In the genomic region with DNA sequence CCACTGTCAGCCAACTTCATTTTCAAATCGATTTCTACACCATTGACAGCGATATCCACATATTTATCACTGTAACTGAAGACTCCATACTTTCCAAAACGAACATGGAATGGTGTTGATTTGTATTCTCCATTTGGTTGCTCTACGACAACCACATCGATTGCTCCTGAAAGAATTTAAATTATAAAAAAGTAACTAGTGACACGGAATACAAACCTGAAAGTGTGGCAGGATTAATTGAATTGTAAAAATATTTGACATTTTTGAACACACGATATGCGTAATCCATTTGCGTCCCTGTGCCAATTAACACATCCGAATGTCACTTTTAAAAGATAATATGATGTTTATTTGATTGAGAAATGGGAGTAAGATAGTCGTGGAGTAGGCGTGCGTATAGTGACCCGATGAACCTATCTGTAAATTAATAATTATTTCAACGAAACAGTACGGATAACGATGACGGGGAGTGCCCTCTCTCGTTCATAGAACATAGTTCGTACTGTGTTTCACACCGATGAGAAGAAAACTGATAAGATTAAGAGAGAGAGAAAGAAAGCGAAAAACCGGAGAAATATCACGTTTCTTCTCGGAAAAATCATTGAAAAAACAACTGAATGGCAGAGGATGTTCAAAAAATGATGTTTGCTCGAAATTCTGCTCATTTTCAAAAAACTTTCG, we compare ENCODE assay signal across 2 worm cellular contexts.
TF ChIP-seq lines count a peak whose summit lies in the region.

A gene (minus strand): TSS at position 417 of the 681 bp plus-strand sequence.

TF ChIP-seq in whole organism, L1 larva, 84 proteins besides CTCF, POLR2A, EP300 and RAD21 (continued from another document):
- peak; percentile 21 for TF ChIP-seq ztf-4 (tag; optimal IDR thresholded peaks at IDR 0.05; lab: Kevin White, UChicago)
- TF ChIP-seq lin-14 (GFP tag; optimal IDR thresholded peaks at IDR 0.05; lab: Kevin White, UChicago) = peak; percentile 11
- no peak for TF ChIP-seq unc-86 (tag; optimal IDR thresholded peaks at IDR 0.05; lab: Kevin White, UChicago)
- no peak for TF ChIP-seq egl-27 (tag; optimal IDR thresholded peaks at IDR 0.05; lab: Kevin White, UChicago)
- TF ChIP-seq egl-13 (tag; optimal IDR thresholded peaks at IDR 0.05; lab: Kevin White, UChicago) = no peak
- TF ChIP-seq fos-1 (tag; optimal IDR thresholded peaks at IDR 0.05; lab: Kevin White, UChicago) = no peak
- no peak for TF ChIP-seq isw-1 (GFP tag; IDR thresholded peaks at IDR 0.05; lab: Robert Waterston, UW)
- TF ChIP-seq efl-1 (optimal IDR thresholded peaks at IDR 0.05; lab: Kevin White, UChicago) = no peak
- peak in 1 of 2 experiments; percentile 50 for TF ChIP-seq efl-1 (GFP tag; optimal IDR thresholded peaks at IDR 0.05 in 1 of 2; lab: Kevin White, UChicago)
- TF ChIP-seq lin-15B (tag; optimal IDR thresholded peaks at IDR 0.05; lab: Kevin White, UChicago) = no peak
- no peak for TF ChIP-seq dsc-1 (tag; optimal IDR thresholded peaks at IDR 0.05; lab: Kevin White, UChicago)
- no peak for TF ChIP-seq C04F5.9 (tag; optimal IDR thresholded peaks at IDR 0.05; lab: Kevin White, UChicago)
- no peak for TF ChIP-seq unc-98 (GFP tag; IDR thresholded peaks at IDR 0.05; lab: Robert Waterston, UW)
- peak; percentile 4 for TF ChIP-seq snu-23 (GFP tag; optimal IDR thresholded peaks at IDR 0.05; lab: Kevin White, UChicago)
- TF ChIP-seq sup-37 (GFP tag; optimal IDR thresholded peaks at IDR 0.05; lab: Kevin White, UChicago) = no peak
- TF ChIP-seq ztf-11 (tag; optimal IDR thresholded peaks at IDR 0.05; lab: Kevin White, UChicago) = no peak
- TF ChIP-seq mep-1 (tag; optimal IDR thresholded peaks at IDR 0.05; lab: Kevin White, UChicago) = peak; percentile 40
- peak in 1 of 3 experiments; percentile 12 for TF ChIP-seq dpl-1 (GFP tag; optimal IDR thresholded peaks at IDR 0.05; lab: Kevin White, UChicago)
- TF ChIP-seq ceh-63 (GFP tag; optimal IDR thresholded peaks at IDR 0.05; lab: Kevin White, UChicago) = no peak
- no peak for TF ChIP-seq ceh-8 (GFP tag; optimal IDR thresholded peaks at IDR 0.05; lab: Kevin White, UChicago)
- TF ChIP-seq nhr-71 (tag; optimal IDR thresholded peaks at IDR 0.05; lab: Kevin White, UChicago) = peak; percentile 28
- TF ChIP-seq lin-39 (tag; optimal IDR thresholded peaks at IDR 0.05; lab: Kevin White, UChicago) = no peak
- TF ChIP-seq zip-4 (GFP tag; optimal IDR thresholded peaks at IDR 0.05; lab: Kevin White, UChicago) = no peak
- TF ChIP-seq lin-13 (GFP tag; optimal IDR thresholded peaks at IDR 0.05; lab: Kevin White, UChicago) = no peak
- TF ChIP-seq swsn-7 (tag; optimal IDR thresholded peaks at IDR 0.05; lab: Kevin White, UChicago) = no peak
- peak in 1 of 6 experiments; percentile 31 for TF ChIP-seq elt-3 (tag; optimal IDR thresholded peaks at IDR 0.05; lab: Kevin White, UChicago)
- TF ChIP-seq pqm-1 (tag; optimal IDR thresholded peaks at IDR 0.05; lab: Kevin White, UChicago) = no peak
- no peak for TF ChIP-seq rnt-1 (tag; optimal IDR thresholded peaks at IDR 0.05; lab: Kevin White, UChicago)
- TF ChIP-seq tbx-2 (tag; optimal IDR thresholded peaks at IDR 0.05; lab: Kevin White, UChicago) = no peak
- peak; percentile 12 for TF ChIP-seq elt-2 (tag; optimal IDR thresholded peaks at IDR 0.05; lab: Kevin White, UChicago)
- no peak for TF ChIP-seq hpl-2 (GFP tag; optimal IDR thresholded peaks at IDR 0.05; lab: Kevin White, UChicago)
- no peak for TF ChIP-seq nhr-12 (tag; optimal IDR thresholded peaks at IDR 0.05; lab: Kevin White, UChicago)
- no peak for TF ChIP-seq nhr-90 (tag; optimal IDR thresholded peaks at IDR 0.05; lab: Kevin White, UChicago; ENCODE audit: poor library complexity)
- TF ChIP-seq mab-9 (GFP tag; IDR thresholded peaks at IDR 0.05; lab: Robert Waterston, UW) = no peak
- TF ChIP-seq pag-3 (tag; optimal IDR thresholded peaks at IDR 0.05; lab: Kevin White, UChicago; ENCODE audit: borderline replicate concordance, insufficient read depth) = no peak
- TF ChIP-seq jun-1 (tag; optimal IDR thresholded peaks at IDR 0.05; lab: Kevin White, UChicago) = no peak
- no peak for TF ChIP-seq F16B12.6 (tag; optimal IDR thresholded peaks at IDR 0.05; lab: Kevin White, UChicago)
- TF ChIP-seq ces-1 (GFP tag; optimal IDR thresholded peaks at IDR 0.05; lab: Kevin White, UChicago) = no peak

TF ChIP-seq in whole organism, L4 larva, 104 proteins besides CTCF, POLR2A, EP300 and RAD21 (continued from another document):
- peak; percentile 69 for TF ChIP-seq dve-1 (tag; optimal IDR thresholded peaks at IDR 0.05; lab: Kevin White, UChicago; ENCODE audit: insufficient read depth)
- TF ChIP-seq lin-29 (GFP tag; IDR thresholded peaks at IDR 0.05; lab: Robert Waterston, UW) = no peak
- TF ChIP-seq arid-1 (GFP tag; conservative IDR thresholded peaks at IDR 0.05; lab: Robert Waterston, UW) = no peak
- peak in 1 of 2 experiments; percentile 60 for TF ChIP-seq unc-62 (GFP tag; optimal IDR thresholded peaks at IDR 0.05 in 1 of 2; lab: Kevin White, UChicago)
- no peak for TF ChIP-seq unc-62 (tag; optimal IDR thresholded peaks at IDR 0.05; lab: Kevin White, UChicago)
- TF ChIP-seq ztf-7 (tag; optimal IDR thresholded peaks at IDR 0.05; lab: Kevin White, UChicago) = no peak
- TF ChIP-seq saeg-2 (GFP tag; IDR thresholded peaks at IDR 0.05; lab: Robert Waterston, UW) = peak; percentile 11; the same call in 1 of the 2 replicates
- no peak for TF ChIP-seq ZK337.2 (GFP tag; IDR thresholded peaks at IDR 0.05; lab: Robert Waterston, UW)
- TF ChIP-seq ceh-44 (GFP tag; IDR thresholded peaks at IDR 0.05; lab: Robert Waterston, UW) = no peak
- peak; percentile 20 for TF ChIP-seq hlh-30 (tag; optimal IDR thresholded peaks at IDR 0.05; lab: Kevin White, UChicago; ENCODE audit: insufficient read depth)
- TF ChIP-seq ztf-11 (tag; optimal IDR thresholded peaks at IDR 0.05; lab: Kevin White, UChicago) = no peak
- no peak for TF ChIP-seq unc-39 (tag; optimal IDR thresholded peaks at IDR 0.05; lab: Kevin White, UChicago)
- TF ChIP-seq aly-2 (tag; optimal IDR thresholded peaks at IDR 0.05; lab: Kevin White, UChicago) = no peak
- TF ChIP-seq zip-11 (GFP tag; IDR thresholded peaks at IDR 0.05; lab: Robert Waterston, UW) = no peak
- no peak for TF ChIP-seq dpl-1 (GFP tag; optimal IDR thresholded peaks at IDR 0.05; lab: Kevin White, UChicago)
- TF ChIP-seq madf-9 (GFP tag; conservative IDR thresholded peaks at IDR 0.05; lab: Robert Waterston, UW) = no peak
- TF ChIP-seq mep-1 (tag; optimal IDR thresholded peaks at IDR 0.05; lab: Kevin White, UChicago) = peak; percentile 40
- TF ChIP-seq mxl-3 (GFP tag; optimal IDR thresholded peaks at IDR 0.05; lab: Kevin White, UChicago) = peak; percentile 70
- peak; percentile 47 for TF ChIP-seq nhr-48 (tag; optimal IDR thresholded peaks at IDR 0.05; lab: Kevin White, UChicago)
- no peak for TF ChIP-seq F26F4.8 (GFP tag; conservative IDR thresholded peaks at IDR 0.05; lab: Robert Waterston, UW)
- TF ChIP-seq mdl-1 (tag; optimal IDR thresholded peaks at IDR 0.05; lab: Kevin White, UChicago) = peak in 1 of 2 experiments; percentile 54
- no peak for TF ChIP-seq jun-1 (tag; optimal IDR thresholded peaks at IDR 0.05; lab: Kevin White, UChicago)
- no peak for TF ChIP-seq Y105C5A.15 (GFP tag; IDR thresholded peaks at IDR 0.05; lab: Robert Waterston, UW)
- no peak; the same call in 1 of the 2 replicates for TF ChIP-seq dmd-6 (GFP tag; IDR thresholded peaks at IDR 0.05; lab: Robert Waterston, UW)
- no peak for TF ChIP-seq ceh-28 (tag; optimal IDR thresholded peaks at IDR 0.05; lab: Kevin White, UChicago)
- no peak for TF ChIP-seq lin-13 (GFP tag; optimal IDR thresholded peaks at IDR 0.05; lab: Kevin White, UChicago)
- TF ChIP-seq nhr-41 (GFP tag; IDR thresholded peaks at IDR 0.05; lab: Robert Waterston, UW) = peak; percentile 53; the same call in 1 of the 2 replicates
- TF ChIP-seq mes-2 (tag; optimal IDR thresholded peaks at IDR 0.05; lab: Kevin White, UChicago; ENCODE audit: poor library complexity, severe bottlenecking) = peak; percentile 6
- peak; percentile 68 for TF ChIP-seq sdz-12 (GFP tag; optimal IDR thresholded peaks at IDR 0.05; lab: Kevin White, UChicago)
- TF ChIP-seq ceh-62 (tag; optimal IDR thresholded peaks at IDR 0.05; lab: Kevin White, UChicago) = no peak
- no peak for TF ChIP-seq Y48G9A.11 (GFP tag; IDR thresholded peaks at IDR 0.05; lab: Robert Waterston, UW)
- TF ChIP-seq nhr-11 (tag; optimal IDR thresholded peaks at IDR 0.05; lab: Kevin White, UChicago) = no peak
- no peak for TF ChIP-seq dmd-8 (GFP tag; IDR thresholded peaks at IDR 0.05; lab: Robert Waterston, UW)
